Worm (Caenorhabditis elegans) whole organism, early embryonic: ENCODE results near the gene F32A11.1.

ENCODE experiments used
- ama-1 ChIP-seq: fragments of 150-350 bp; optimal IDR thresholded peaks from 2 replicates; lab custom pipeline; 2014
- ceh-13 ChIP-seq: fragments of 200-800 bp; sonication (Bioruptor generic); optimal IDR thresholded peaks from 2 replicates; lab custom pipeline; 2018; ENCODE audit warnings: mild to moderate bottlenecking, missing genetic modification characterization, missing compliant biosample characterization
- flt-1 ChIP-seq: fragments of 200-800 bp; sonication (Bioruptor generic); IDR thresholded peaks from 2 replicates; pipeline ENCODE4 v1.3.6; 2022; ENCODE audit warnings: missing genetic modification characterization, missing compliant biosample characterization
- hmg-4 ChIP-seq: fragments of 200-800 bp; sonication (Bioruptor generic); optimal IDR thresholded peaks from 2 replicates; lab custom pipeline; 2018; ENCODE audit warnings: mild to moderate bottlenecking, missing genetic modification characterization, missing compliant biosample characterization
- pes-1 ChIP-seq: fragments of 200-800 bp; sonication (Bioruptor generic); IDR thresholded peaks from 2 replicates; pipeline ENCODE4 v1.3.6; 2022; ENCODE audit warnings: missing genetic modification reagents, missing genetic modification characterization, missing compliant biosample characterization
- sea-1 ChIP-seq: fragments of 200-800 bp; sonication (Bioruptor generic); conservative IDR thresholded peaks from 2 replicates; pipeline ENCODE4 v1.3.6; 2022; ENCODE audit warnings: missing genetic modification characterization, missing compliant biosample characterization

DNA sequence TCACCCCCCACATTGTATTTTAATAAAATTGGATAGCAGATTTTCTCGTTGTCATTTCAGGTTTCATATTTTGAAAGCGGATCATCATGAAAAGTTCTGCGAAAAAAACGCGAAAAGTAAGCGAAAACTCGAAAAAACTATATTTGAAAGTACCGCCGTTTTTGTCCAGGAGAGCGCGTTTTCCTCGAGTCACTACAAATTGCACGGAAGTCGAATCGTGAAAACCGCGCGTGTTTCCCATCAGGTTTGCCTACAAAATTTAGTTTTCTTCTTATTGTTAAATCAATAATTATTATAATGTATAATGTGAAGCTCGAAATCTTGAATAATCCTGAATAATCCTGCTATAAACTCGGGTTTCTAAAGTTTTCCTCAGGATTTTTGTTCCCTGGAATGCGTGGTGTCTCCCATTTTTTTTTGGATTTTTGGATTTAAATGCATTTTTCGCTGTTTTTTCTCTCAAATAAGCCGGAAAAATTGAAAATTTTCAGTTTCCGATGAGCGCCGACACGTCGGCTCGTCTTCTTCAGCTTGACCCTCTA is 42.6 kb downstream of the F32A11.1 start, which contains the start of gene btf-1:
- TF ChIP-seq ama-1 (lab: Kevin White, UChicago) = peak; percentile 23
- TF ChIP-seq pes-1 (GFP tag; lab: Robert Waterston, UW) = peak; percentile 41; the same call in 1 of the 2 replicates
- no peak for TF ChIP-seq flt-1 (GFP tag; lab: Robert Waterston, UW)
- no peak for TF ChIP-seq hmg-4 (GFP tag; lab: Kevin White, UChicago)
- no peak for TF ChIP-seq sea-1 (GFP tag; lab: Robert Waterston, UW)
- TF ChIP-seq ceh-13 (GFP tag; lab: Kevin White, UChicago) = peak; percentile 24
